Worm (Caenorhabditis elegans): ENCODE measurements around the gene rpi-1.
A peak's percentile ranks its signal among the peaks of the same experiment; 100 is the strongest.

rpi-1 gene

DNA sequence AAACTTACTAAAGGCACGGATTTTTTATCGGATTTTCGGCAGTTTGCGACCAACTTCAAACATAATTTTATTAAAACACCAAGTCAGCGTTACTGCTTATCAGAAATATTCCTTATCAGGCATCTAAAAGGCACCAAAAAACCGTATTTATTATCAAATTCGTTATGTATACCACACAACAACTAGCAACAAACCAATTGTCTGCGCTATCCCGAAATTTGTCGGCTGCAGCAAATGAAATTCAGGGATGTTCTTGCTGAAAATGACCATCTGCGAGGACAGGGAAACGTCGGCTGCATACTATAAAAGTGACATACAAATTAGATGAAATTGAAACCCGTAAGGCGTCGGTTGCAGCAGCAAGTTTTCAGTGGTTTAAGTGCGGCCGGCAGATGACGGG lies 35.8 kb upstream of the rpi-1 start:
- TF ChIP-seq nhr-80 (tag; optimal IDR thresholded peaks at IDR 0.05) (peak; percentile 20), madf-6 (GFP tag; IDR thresholded peaks at IDR 0.05) (no peak), snpc-4 (GFP tag; optimal IDR thresholded peaks at IDR 0.05) (no peak), snpc-4 (tag; optimal IDR thresholded peaks at IDR 0.05) (peak in 2 of 4 experiments; percentile 48 to 76)

DNA sequence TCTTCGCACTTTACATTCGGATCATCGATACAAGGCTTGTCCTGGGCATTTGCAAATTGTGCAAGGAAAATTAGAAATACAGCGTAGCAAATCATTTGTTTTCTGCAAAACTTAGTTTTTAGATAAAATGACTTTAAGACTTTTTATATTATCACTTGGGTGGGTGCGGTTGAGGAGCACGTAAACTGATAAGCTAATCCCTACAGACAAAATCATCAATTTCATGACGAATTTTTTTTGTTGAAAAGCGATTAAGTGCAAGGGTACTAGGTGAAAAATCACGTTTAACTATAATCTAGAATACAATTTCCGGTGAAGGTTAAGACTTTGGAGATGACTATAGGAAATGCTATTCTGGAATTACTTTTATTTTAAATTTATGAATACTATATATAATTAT lies 35.3 kb upstream of the rpi-1 start, which contains the start of gene F01D5.1:
Gene F01D5.1, minus strand, starts transcription at position 105 of the 400 bp plus-strand sequence.
- TF ChIP-seq Y95B8A.8 (GFP tag; IDR thresholded peaks at IDR 0.05) (no peak), ceh-27 (GFP tag; optimal IDR thresholded peaks at IDR 0.05) (no peak), nfya-1 (tag; optimal IDR thresholded peaks at IDR 0.05; ENCODE audit: borderline replicate concordance, insufficient read depth) (no peak), lin-26 (GFP tag; IDR thresholded peaks at IDR 0.05) (no peak), ceh-79 (tag; optimal IDR thresholded peaks at IDR 0.05) (no peak), F10E7.11 (tag; optimal IDR thresholded peaks at IDR 0.05) (no peak), F52B5.7 (tag; optimal IDR thresholded peaks at IDR 0.05) (no peak), tbx-9 (tag; optimal IDR thresholded peaks at IDR 0.05; ENCODE audit: borderline replicate concordance) (no peak), ztf-25 (GFP tag; IDR thresholded peaks at IDR 0.05) (no peak), zim-3 (tag; optimal IDR thresholded peaks at IDR 0.05) (no peak), him-1 (tag; optimal IDR thresholded peaks at IDR 0.05) (no peak), F57C9.4 (tag; optimal IDR thresholded peaks at IDR 0.05) (no peak), C17E4.6 (GFP tag; IDR thresholded peaks at IDR 0.05) (no peak), nhr-90 (tag; optimal IDR thresholded peaks at IDR 0.05) (no peak), egl-18 (GFP tag; IDR thresholded peaks at IDR 0.05) (no peak), ztf-28 (GFP tag; IDR thresholded peaks at IDR 0.05) (no peak), B0261.1 (tag; optimal IDR thresholded peaks at IDR 0.05) (no peak), somi-1 (GFP tag; optimal IDR thresholded peaks at IDR 0.05) (no peak)

DNA sequence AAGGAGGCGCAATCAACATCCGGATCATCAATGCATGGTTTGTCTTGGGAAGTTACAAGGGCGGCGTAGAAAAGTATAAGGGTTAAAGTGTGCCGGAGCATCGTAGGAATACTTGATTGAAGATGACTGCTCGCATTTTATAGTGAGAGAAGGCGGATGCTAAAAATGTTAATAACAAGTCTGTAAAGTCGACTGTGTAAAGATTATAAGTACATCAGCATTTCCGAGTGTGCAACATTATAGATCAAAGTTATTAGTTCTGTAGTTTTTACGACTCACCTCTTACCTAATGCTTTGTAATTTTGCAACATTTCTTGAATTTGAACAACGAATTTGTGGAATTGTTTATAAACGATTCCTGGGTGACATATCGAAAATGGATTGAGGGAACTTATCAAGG lies 32.7 kb upstream of the rpi-1 start, which contains the start of gene Y39G8B.7:
Gene Y39G8B.7, minus strand, starts transcription at position 101 of the 400 bp plus-strand sequence.
- TF ChIP-seq F37B4.10 (GFP tag; IDR thresholded peaks at IDR 0.05) (no peak), rcor-1 (GFP tag; IDR thresholded peaks at IDR 0.05) (no peak), T26A5.8 (tag; optimal IDR thresholded peaks at IDR 0.05) (no peak), F55B11.4 (tag; optimal IDR thresholded peaks at IDR 0.05; ENCODE audit: borderline replicate concordance, insufficient read depth) (no peak)

DNA sequence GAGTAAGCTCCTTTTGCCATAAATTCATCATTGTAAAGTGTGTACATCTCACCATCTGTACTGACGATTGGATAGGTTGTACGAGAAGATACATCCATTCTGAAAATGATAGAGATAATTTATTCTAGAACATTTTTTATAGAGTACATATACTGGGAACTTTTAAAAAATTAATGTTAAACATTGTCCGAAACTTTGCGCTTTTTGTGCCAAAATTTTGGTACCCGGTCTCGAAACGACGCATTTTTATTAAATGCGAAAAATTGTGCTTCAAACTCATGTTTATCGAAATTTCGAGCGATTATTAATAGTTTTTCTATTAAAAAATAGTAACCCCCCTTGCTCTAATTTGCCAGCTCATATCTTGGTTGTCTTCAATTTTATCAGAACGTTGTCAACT lies 29.5 kb upstream of the rpi-1 start, which contains the start of gene Y39G8B.5:
Gene Y39G8B.5, minus strand, starts transcription at position 101 of the 400 bp plus-strand sequence.
- TF ChIP-seq somi-1 (GFP tag; optimal IDR thresholded peaks at IDR 0.05) (no peak), nhr-90 (tag; optimal IDR thresholded peaks at IDR 0.05) (no peak), F57C9.4 (tag; optimal IDR thresholded peaks at IDR 0.05) (no peak), F22D6.2 (tag; optimal IDR thresholded peaks at IDR 0.05) (no peak), T26A5.8 (tag; optimal IDR thresholded peaks at IDR 0.05) (no peak), nhr-80 (tag; optimal IDR thresholded peaks at IDR 0.05) (no peak), let-607 (tag; optimal IDR thresholded peaks at IDR 0.05) (no peak), C17E4.6 (GFP tag; IDR thresholded peaks at IDR 0.05) (no peak), F52B5.7 (tag; optimal IDR thresholded peaks at IDR 0.05) (no peak), aptf-2 (GFP tag; conservative IDR thresholded peaks at IDR 0.05) (no peak), die-1 (tag; optimal IDR thresholded peaks at IDR 0.05) (no peak), ceh-91 (GFP tag; IDR thresholded peaks at IDR 0.05) (no peak), atf-7 (tag; optimal IDR thresholded peaks at IDR 0.05) (no peak), lsl-1 (GFP tag; optimal IDR thresholded peaks at IDR 0.05) (no peak), ztf-25 (GFP tag; IDR thresholded peaks at IDR 0.05) (no peak), lin-26 (GFP tag; IDR thresholded peaks at IDR 0.05) (no peak), madf-10 (tag; optimal IDR thresholded peaks at IDR 0.05) (no peak), nhr-179 (tag; optimal IDR thresholded peaks at IDR 0.05) (no peak), T07F8.4 (tag; optimal IDR thresholded peaks at IDR 0.05) (no peak)
